Worm (Caenorhabditis elegans): Measurements from ENCODE around the gene srsx-34.

ce11 chrV:9062341-9062740 lies 26.6 kb downstream of the srsx-34 start, which contains the start of gene C25E10.12:
- TF ChIP-seq unc-39 (tag; optimal IDR thresholded peaks at IDR 0.05), result no peak
- no peak for TF ChIP-seq zip-8 (tag; optimal IDR thresholded peaks at IDR 0.05)
- TF ChIP-seq nhr-12 (tag; optimal IDR thresholded peaks at IDR 0.05), result no peak
- no peak for TF ChIP-seq ces-1 (GFP tag; optimal IDR thresholded peaks at IDR 0.05)

All from whole organism, mixed stage, embryonic.